Fruit fly (Drosophila melanogaster): ENCODE results near the gene CG14441.

CG14441 gene

DNA sequence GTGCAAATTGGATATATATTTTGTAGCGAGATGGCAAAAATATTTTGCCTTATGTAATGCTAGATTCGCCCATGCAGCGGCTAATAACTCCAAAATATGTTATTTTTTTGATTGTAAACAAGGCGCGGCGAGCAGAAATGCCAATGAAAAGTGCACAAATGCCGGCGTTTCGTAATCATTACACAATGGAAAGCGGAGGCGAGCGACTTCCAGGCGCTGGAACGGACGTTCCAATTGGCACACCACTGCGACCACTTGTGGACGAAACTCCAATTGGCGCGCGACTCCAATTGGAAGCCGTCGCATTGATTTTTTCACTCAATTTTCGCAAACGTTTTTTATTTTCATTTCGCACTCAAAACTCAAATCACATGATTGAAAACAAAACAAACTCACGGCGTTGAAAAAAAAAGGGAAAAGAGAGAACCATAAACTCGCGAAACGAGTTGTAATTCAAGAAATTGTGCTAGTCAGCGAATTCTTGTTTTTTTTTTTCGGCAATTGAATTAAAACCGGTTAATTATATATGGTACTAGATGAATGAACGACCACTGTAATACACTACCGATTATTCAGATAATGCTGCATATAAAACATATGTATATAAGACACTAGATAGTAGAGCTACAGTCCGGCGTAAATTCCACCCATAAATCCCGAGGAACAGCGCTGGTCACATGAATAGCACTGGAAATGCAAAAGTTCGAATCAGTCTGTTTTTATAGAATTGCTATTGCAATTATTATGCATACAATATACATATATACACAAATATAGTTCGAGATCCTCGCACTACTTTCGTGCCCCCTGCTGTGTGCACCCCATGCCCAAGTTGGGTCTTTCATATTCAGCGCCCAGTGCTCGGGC is 20.4 kb upstream of the CG14441 start, which contains the start of gene ND-ASHI:
Gene ND-ASHI (minus strand): TSS at position 484 of the 867 bp plus-strand sequence.
- TF ChIP-seq noc (tag; optimal IDR thresholded peaks at IDR 0.05), result peak; percentile 94

DNA sequence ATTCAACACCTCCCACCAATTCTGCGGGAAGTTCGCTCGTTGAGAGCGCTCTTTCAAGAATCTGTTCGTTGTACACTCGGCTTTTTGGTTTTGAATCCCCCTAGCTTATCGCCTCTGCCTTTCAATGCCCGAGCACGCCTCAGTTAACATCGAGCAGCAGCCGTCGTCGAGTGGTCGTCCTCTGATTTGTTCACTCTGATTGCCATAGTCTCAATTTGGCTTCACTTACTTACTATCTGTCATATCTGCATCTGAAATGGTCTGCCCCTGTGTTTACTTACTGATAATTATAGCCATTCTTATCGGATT is 19.9 kb upstream of the CG14441 start:
- TF ChIP-seq noc (tag; optimal IDR thresholded peaks at IDR 0.05), result peak; percentile 49

DNA sequence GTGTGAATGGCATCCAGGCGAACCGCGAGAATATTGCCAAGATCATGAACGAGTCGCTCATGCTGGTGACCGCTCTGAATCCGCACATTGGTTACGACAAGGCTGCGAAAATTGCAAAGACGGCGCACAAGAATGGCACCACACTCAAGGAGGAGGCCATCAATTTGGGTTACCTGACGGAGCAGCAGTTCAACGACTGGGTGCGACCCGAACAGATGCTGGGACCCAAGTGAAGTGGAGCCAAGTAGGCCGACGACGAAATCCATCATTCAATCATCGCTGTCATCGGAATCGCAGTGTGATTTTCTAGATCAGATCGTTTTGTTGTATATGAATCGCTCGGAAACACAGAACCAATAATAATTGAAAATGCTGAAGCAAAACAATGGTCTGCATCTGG is 17.8 kb upstream of the CG14441 start, which contains the start of gene Fum2:
Gene Fum2 (plus strand): TSS at position 301 of the 400 bp plus-strand sequence.
- TF ChIP-seq noc (tag; optimal IDR thresholded peaks at IDR 0.05), result no peak

DNA sequence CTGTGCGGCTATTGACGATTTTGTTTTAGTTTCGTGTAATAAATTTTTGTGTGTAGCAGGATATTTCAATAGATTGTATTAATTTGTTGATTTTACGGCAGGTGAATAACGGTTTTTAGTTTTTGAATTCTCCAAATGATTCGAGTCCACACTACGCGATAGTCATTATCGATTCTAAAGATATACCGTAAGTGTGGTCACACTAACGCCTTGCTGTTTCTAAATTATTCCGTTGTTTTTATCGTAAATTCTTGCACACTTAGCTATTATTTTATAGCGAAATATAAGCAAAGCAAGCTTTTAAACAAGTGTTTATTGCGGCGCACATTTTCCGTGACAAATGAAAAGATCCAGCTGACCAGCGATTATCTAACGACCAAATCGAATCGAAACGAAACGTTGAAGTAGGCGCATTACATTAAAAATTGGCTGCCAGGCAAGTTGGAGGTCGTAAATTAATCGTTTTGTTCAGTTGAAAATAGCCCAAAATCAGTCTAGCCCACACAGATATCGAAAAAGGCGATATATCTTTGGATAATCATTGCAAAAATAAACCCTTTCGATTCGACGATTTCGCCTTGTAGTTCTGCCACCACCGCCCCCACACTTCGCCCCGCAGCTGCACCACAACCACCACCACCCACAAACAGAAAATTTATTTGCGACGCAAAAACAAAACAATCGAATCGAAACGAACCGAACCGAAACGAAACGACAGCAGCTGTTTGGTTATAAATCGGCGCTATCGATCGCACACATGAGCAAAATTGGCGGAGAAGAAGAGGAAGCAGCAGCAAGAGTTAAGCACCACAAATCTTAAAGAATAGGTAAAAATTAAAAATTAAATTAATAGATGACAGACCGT is 15.4 kb upstream of the CG14441 start, which contains the start of gene Pink1:
Gene Pink1 (plus strand): TSS at position 164 of the 865 bp plus-strand sequence.
- TF ChIP-seq noc (tag; optimal IDR thresholded peaks at IDR 0.05), result no peak

DNA sequence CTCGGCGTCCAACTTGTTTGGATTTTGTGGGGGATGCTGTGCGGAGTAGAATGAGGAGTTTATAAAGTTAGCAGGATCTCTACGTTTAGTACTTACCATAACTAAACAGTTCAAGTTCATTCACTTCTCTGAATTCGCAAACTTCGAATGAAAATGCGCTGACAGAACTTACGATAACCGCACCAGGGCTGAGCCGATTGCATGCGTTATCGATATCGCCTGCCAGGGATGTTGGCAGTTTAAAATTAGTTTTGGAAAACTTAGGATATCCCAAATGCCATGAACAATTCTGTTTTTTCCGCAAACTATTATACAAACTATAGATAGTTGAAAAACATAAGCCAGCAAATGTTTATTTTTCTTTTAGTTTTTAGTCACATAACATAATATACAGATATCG is 12.0 kb upstream of the CG14441 start, which contains the start of gene CG44303:
Gene CG44303 (minus strand): TSS at position 154 of the 400 bp plus-strand sequence.
- no peak for TF ChIP-seq noc (tag; optimal IDR thresholded peaks at IDR 0.05)

DNA sequence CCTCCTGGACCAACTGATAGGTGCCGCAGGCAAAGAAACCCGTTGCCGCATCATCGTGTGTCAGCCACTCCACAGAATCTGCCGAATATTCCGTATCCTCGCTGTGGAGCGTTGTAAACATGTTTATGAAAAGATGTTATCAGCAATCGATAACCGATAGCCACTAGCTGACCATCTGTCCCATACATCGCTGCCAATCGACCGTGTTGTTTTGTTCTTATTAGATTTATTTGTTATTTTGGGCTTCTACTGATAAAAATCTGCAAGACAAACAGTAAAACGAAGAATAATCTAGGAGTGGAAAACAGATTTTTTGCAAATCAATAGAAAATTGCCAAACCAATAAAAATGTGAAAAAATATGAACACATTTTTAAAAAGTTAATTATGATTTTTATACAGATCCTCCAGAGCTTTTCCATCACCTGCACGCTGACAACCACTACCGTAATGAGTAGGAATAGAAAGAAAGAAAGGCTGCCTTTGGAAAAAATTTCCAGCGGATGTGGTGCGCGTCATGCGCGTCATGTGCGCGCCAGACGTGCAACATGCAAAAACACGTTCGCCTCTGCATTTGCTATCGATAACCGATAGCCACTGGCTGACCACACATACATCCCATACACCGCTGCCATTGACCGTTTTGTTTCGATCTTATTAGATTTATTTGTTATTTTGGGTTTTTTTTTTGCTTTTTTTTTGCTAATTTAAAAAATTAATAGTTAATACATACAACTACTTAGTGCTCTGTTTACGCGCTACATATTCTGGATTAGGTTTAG is 10.5 kb upstream of the CG14441 start, which contains the start of gene CG3184:
Gene CG3184 (minus strand): TSS at position 155 of the 781 bp plus-strand sequence.
- TF ChIP-seq noc (tag; optimal IDR thresholded peaks at IDR 0.05), result no peak

DNA sequence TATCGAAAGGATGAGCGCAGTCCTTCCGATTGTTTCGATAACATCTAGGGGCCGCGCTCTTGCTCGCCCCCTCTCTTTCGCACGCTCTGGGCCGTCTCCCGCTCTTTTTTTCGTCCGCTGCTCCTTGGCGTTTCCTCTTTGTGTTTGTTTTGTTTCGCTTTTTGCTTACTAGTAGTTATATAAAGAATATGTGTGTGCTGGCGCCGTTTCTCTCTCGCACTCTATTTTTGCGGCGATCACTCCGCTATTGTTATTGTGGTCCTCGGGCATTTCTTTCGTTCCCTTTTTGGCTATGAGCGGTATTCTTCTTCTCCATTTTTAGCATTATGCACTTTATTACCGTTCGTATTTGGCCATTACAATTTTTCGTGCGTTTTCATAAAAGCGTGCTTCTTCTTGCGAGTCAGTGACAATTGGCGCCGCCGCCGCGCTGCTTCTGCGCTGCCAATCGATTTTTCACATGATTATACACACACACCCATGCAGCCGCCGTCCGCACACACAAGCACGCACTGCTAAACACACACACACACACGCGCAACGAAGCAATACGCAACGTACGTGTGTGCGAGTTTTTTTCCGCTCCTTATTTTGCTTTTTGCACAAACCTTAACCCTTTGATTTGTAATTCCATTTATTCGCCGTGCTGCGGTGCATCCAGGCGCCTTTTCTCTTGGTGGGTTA is 5.1 kb upstream of the CG14441 start:
- peak; percentile 24 for TF ChIP-seq noc (tag; optimal IDR thresholded peaks at IDR 0.05)

DNA sequence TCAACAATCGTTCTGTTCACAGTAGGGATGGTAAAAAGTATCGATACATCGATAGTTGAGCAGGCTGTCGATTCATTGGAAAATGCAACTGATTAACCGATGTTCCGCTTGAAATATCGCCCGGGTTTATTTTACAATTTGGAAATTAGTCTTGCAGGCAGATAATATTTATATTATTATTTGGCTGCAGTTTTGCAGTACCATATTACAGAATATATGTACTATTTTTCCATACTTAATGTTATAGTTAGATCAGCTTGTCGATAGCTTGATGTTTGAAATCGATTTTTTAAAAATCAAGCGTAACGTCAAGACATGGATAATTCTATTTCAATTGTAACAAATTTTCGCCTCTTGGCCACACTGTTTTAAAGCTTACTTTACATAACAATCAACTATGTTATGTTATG is 4.3 kb upstream of the CG14441 start, which contains the start of gene CG14442:
Gene CG14442 (minus strand): TSS at position 29 of the 410 bp plus-strand sequence.
- peak; percentile 50 for TF ChIP-seq noc (tag; optimal IDR thresholded peaks at IDR 0.05)

DNA sequence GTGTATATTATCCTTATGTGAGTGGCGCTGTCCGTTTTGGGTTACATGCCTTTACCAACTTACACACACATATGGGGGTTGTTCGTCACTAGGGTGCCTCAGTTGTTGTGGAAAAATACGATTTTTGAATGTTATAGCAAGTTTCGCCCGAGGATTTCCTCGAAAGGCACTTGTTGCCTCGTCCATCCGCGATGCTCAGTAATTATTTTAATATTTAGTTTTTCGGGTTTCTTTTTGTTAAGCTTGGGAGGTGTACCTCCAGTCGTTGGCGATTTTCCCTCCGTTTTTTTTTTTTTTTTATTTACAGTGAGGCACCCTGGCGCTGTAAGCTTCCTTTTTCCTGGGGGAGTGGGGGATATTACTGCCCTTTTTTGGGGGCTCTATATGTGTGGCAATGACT is 2.8 kb upstream of the CG14441 start:
- TF ChIP-seq noc (tag; optimal IDR thresholded peaks at IDR 0.05), result peak; percentile 63

DNA sequence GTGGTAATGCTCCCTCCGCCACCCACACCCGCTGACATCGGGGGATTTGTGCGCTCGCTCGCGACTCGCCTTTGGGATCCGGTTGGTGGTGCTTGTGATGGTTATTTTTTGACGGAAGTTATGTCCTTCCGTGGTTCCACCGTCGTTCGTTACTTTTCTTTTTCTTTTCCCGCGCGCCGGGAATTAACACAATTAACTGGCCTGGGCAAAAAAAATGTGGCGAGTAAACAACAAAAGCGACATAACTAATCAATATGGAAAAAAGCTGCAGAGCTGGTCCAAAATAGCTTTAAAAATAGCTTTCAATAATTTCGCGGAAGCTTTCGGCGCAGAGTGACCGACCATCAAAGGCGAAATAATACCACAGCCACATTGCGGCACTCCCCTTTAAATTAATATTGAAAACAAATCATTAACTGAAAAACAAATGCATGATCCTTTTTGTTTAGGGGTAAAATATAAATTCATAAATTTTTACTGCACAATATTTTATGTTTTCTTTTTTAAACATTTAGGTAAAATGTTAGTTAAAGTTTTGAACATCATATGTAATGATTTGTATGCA is 978 bp upstream of the CG14441 start, which contains the start of gene CG14440:
Gene CG14440 (minus strand): TSS at position 320 of the 565 bp plus-strand sequence.
- peak; percentile 18 for TF ChIP-seq noc (tag; optimal IDR thresholded peaks at IDR 0.05)

DNA sequence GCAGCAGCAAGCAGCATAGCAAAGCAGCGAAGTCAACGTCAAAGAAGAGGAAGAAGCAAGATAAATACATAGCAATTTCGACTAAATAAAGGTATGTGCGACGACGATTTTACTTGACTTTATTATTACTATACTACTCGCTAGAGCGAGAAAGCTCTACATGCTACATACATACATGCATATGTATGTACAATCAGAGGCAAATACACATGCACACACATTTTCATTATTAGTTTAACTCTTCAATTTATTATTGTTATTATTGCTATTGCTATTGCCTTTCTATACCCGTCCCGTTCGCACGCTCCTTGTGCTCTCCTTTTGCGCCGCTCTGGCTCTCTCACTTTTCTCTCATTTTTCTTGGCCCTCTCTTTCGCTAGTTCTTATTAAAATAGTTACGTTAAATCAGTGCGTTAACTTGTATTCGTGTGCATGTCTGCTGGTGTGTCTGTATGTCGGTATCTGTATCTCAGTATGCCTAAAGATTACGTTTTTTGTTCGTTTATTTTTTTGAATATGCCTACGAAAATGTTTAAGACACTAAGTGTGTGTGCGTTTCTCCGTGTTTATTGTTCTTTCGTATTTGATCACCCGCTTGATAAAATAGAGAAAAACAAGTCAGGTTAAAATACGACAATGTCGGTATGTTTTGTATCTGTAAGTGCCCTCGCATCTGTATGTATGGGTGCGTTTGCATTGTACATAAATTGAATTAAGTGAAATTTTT is 1.1 kb downstream of the CG14441 start:
- TF ChIP-seq noc (tag; optimal IDR thresholded peaks at IDR 0.05), result no peak

DNA sequence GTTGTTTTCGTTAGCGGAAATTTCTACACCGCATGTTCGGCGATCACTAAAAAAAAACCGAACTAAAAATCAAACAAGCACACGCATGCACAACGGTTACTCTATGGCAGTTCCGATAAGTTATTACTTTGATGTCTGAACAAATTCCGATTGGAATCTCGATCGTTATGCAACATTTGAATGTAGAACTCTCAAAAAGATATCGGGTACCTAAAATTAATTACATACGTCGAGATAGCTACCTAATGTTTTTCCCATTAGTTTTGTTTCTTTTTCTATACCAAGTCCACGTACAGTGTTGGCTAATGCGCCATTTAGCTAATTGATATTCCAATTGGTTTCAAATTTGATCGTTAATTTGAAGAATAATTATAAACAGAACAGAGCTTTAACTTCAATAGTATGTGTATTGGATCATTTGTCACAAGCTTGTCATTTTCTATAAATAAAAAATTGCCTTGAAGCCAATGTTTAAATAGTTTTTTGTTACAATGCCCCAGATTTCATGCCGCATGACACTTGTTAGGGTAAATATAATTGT is 1.8 kb downstream of the CG14441 start:
- TF ChIP-seq noc (tag; optimal IDR thresholded peaks at IDR 0.05), result no peak

DNA sequence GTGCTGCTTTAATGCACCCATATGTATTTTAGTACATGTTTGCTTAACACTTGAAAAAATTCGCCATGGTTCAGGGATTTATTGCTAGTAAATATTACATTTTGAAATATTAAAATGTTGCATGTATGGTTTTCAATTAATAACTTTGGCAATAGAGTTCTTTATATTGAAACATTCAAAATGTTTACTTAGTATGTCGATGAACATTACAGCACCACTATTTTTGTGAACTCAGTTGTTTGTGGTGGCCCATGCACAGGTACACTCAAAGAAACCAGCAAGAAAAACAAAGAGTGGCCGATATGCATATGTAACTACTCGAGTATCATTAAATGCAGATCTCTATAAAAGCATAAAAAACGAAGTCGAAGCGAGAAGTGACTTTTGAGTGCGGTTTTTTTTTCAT is 2.7 kb downstream of the CG14441 start:
- no peak for TF ChIP-seq noc (tag; optimal IDR thresholded peaks at IDR 0.05)

All from whole organism, larva.